Fruit fly (Drosophila melanogaster): ENCODE measurements around the gene prt.

DNA sequence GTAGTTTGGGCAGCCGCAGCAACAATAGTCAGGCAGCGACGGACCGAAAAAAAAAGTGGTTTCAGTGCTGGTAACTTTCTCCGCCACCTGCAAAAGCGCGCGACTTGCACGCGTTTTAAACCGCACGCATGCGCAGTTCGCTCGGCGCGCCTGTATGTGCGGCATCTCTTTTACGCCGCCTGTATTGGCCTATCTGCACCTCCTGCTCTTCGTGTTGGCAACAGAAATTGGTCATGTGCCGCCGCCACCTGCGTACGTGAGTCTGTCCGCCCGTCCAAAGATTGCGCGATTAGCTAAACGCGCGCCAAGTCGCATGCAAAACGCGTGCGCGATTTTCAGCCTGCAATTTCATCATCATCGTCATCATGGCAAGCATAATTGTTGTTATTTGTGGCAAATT, 36.8 kb upstream of the prt start:
- TF ChIP-seq fru (GFP tag; optimal IDR thresholded peaks at IDR 0.05) (no peak), pan (optimal IDR thresholded peaks at IDR 0.05) (no peak), sage (GFP tag; optimal IDR thresholded peaks at IDR 0.05) (no peak), OdsH (GFP tag; optimal IDR thresholded peaks at IDR 0.05) (no peak), dsf (GFP tag; optimal IDR thresholded peaks at IDR 0.05; ENCODE audit: borderline replicate concordance) (no peak), GATAd (GFP tag; optimal IDR thresholded peaks at IDR 0.05) (no peak), br (GFP tag; optimal IDR thresholded peaks at IDR 0.05) (no peak), CrebA (GFP tag; optimal IDR thresholded peaks at IDR 0.05; ENCODE audit: borderline replicate concordance) (no peak), psq (GFP tag; optimal IDR thresholded peaks at IDR 0.05) (no peak), tai (GFP tag; optimal IDR thresholded peaks at IDR 0.05) (no peak)
